Fruit fly (Drosophila melanogaster): ENCODE measurements around the gene IntS11.

The IntS11 gene

DNA sequence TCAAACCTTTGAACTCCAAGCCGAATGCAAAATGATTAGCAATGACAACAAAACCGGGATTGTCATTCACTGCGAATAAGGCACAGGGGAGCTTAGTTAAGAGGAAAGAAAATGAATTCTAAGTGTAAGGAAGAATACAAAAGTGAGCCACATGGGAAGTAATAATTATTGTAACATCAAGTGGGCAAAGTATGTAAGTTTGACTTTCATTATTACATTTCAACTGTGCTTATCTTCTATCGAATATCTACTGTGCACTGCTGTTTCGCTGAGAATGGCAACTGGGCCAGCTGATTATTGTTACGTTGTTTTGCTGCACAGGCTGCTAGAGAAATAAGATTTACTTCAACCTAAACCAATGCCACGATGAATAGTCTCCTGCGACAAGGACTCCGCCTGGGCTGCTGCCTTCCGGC lies 8.5 kb upstream of the IntS11 start, which contains the start of the genes CG7601 and CIA30 (continued):
- TF ChIP-seq Oaz (GFP tag; IDR thresholded peaks at IDR 0.05) (peak; percentile 100), CG16815 (GFP tag; optimal IDR thresholded peaks at IDR 0.05) (peak; percentile 97), CG4282 (GFP tag; optimal IDR thresholded peaks at IDR 0.05) (peak; percentile 95), cato (GFP tag; optimal IDR thresholded peaks at IDR 0.05; ENCODE audit: borderline replicate concordance) (peak; percentile 94), corto (GFP tag; optimal IDR thresholded peaks at IDR 0.05) (peak; percentile 88), Hey (tag; optimal IDR thresholded peaks at IDR 0.05) (peak; percentile 87), CG10274 (GFP tag; optimal IDR thresholded peaks at IDR 0.05) (peak; percentile 92), bcd (GFP tag; optimal IDR thresholded peaks at IDR 0.05) (peak; percentile 99), Six4 (GFP tag; optimal IDR thresholded peaks at IDR 0.05) (peak; percentile 99), CG17186 (GFP tag; optimal IDR thresholded peaks at IDR 0.05) (peak; percentile 93), aop (GFP tag; IDR thresholded peaks at IDR 0.05) (peak; percentile 100), kni (GFP tag; optimal IDR thresholded peaks at IDR 0.05) (peak; percentile 95), NC2β (GFP tag; optimal IDR thresholded peaks at IDR 0.05) (peak; percentile 96), NC2α (GFP tag; optimal IDR thresholded peaks at IDR 0.05) (peak; percentile 94), CG3163 (GFP tag; optimal IDR thresholded peaks at IDR 0.05) (peak; percentile 91), CG17829 (tag; optimal IDR thresholded peaks at IDR 0.05) (peak; percentile 97), onecut (GFP tag; IDR thresholded peaks at IDR 0.05) (peak; percentile 99), CG15269 (tag; optimal IDR thresholded peaks at IDR 0.05) (peak; percentile 97), pho (GFP tag; optimal IDR thresholded peaks at IDR 0.05) (peak; percentile 98), trem (tag; optimal IDR thresholded peaks at IDR 0.05) (peak; percentile 95), grn (GFP tag; optimal IDR thresholded peaks at IDR 0.05) (no peak), CG12769 (tag; optimal IDR thresholded peaks at IDR 0.05) (peak; percentile 21), wdn (GFP tag; IDR thresholded peaks at IDR 0.05) (peak; percentile 100), CG1647 (GFP tag; optimal IDR thresholded peaks at IDR 0.05) (peak; percentile 99), Neu2 (GFP tag; optimal IDR thresholded peaks at IDR 0.05; ENCODE audit: borderline replicate concordance) (peak; percentile 94), unc-4 (GFP tag; IDR thresholded peaks at IDR 0.05; ENCODE audit: partially characterized antibody) (peak; percentile 35; the same call in 1 of the 2 replicates), CG2120 (GFP tag; optimal IDR thresholded peaks at IDR 0.05) (peak; percentile 99), hbn (GFP tag; IDR thresholded peaks at IDR 0.05; ENCODE audit: partially characterized antibody) (peak; percentile 20; the same call in 1 of the 2 replicates), Med (GFP tag) (peak; percentile 100), wek (GFP tag; optimal IDR thresholded peaks at IDR 0.05) (peak; percentile 92), D19B (GFP tag; optimal IDR thresholded peaks at IDR 0.05) (peak; percentile 93), CG6854 (GFP tag; optimal IDR thresholded peaks at IDR 0.05) (peak; percentile 94), lilli (GFP tag; optimal IDR thresholded peaks at IDR 0.05) (peak; percentile 99), Atf-2 (GFP tag; optimal IDR thresholded peaks at IDR 0.05) (peak; percentile 98), crp (GFP tag; optimal IDR thresholded peaks at IDR 0.05) (peak; percentile 85 to 97), ken (GFP tag; IDR thresholded peaks at IDR 0.05) (peak; percentile 100), CG16813 (GFP tag; IDR thresholded peaks at IDR 0.05; ENCODE audit: partially characterized antibody) (0 out of 3 replicates have a peak, but pooled peaks have one; percentile 32), jigr1 (GFP tag; IDR thresholded peaks at IDR 0.05) (peak; percentile 100), croc (GFP tag; conservative IDR thresholded peaks at IDR 0.05) (peak; percentile 100), HLH54F (GFP tag; optimal IDR thresholded peaks at IDR 0.05) (peak; percentile 99), CG2202 (tag; optimal IDR thresholded peaks at IDR 0.05) (peak; percentile 85), CG18619 (GFP tag; optimal IDR thresholded peaks at IDR 0.05) (peak; percentile 96), sens-2 (GFP tag; IDR thresholded peaks at IDR 0.05) (peak; percentile 100), CG33557 (GFP tag; optimal IDR thresholded peaks at IDR 0.05) (peak; percentile 91), ap (GFP tag; IDR thresholded peaks at IDR 0.05) (peak; percentile 100), Abd-B (GFP tag; optimal IDR thresholded peaks at IDR 0.05) (peak; percentile 100), slp2 (GFP tag; optimal IDR thresholded peaks at IDR 0.05) (peak; percentile 99), Dp (GFP tag; optimal IDR thresholded peaks at IDR 0.05) (peak; percentile 20), tup (GFP tag; optimal IDR thresholded peaks at IDR 0.05) (peak; percentile 97), chm (GFP tag; IDR thresholded peaks at IDR 0.05) (peak; percentile 100)

All from whole organism, embryonic.